Worm (Caenorhabditis elegans): ENCODE measurements around the gene str-81.

DNA sequence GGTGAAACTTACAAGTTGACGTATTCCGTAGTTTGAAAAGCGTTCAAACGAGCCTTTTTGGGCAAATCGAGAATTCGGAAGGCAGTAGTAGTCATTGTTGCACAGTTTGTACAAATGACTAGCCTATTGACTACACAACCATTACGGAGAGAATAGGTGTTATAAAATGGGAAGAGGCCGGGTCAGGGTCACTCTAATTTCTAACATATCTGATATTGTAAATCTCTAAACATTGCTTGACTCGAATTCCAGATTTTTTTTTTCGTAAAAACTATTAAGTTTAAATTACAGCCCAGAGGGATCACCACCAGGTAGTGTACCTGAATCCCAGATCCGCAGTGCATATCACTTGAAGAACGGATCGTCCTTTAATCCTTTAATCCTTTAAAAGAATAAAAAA, 13.7 kb downstream of the str-81 start, which contains the start of gene fbxb-2:
- TF ChIP-seq Y53F4B.3 (GFP tag; IDR thresholded peaks at IDR 0.05) (no peak), K11D2.4 (GFP tag; IDR thresholded peaks at IDR 0.05) (no peak), somi-1 (GFP tag; optimal IDR thresholded peaks at IDR 0.05) (no peak), mxl-1 (tag; optimal IDR thresholded peaks at IDR 0.05) (no peak), madf-8 (GFP tag; conservative IDR thresholded peaks at IDR 0.05) (no peak)
